Fruit fly (Drosophila melanogaster) whole organism, wandering third instar larva: ENCODE results near the gene Fur1.

Experiments used
- Abd-B ChIP-seq: fragments of >200 bp; optimal IDR thresholded peaks from 2 replicates; lab custom pipeline; 2017; ENCODE audit warnings: missing biosample characterization, missing genetic modification characterization
- Dfd ChIP-seq: fragments of >200 bp; optimal IDR thresholded peaks from 2 replicates; lab custom pipeline; 2017; ENCODE audit warnings: missing biosample characterization, missing genetic modification characterization
- Dif ChIP-seq: fragments of 200-275, 200-300 bp; sonication (Bioruptor generic); optimal IDR thresholded peaks from 2 replicates; lab custom pipeline; 2018; ENCODE audit warnings: missing biosample characterization, missing genetic modification characterization; ENCODE audit not compliant: partially characterized antibody
- Hr78 ChIP-seq: fragments of >200 bp; optimal IDR thresholded peaks from 2 replicates; lab custom pipeline; 2017; ENCODE audit warnings: missing biosample characterization, missing genetic modification characterization
- Hr83 ChIP-seq: fragments of 200-300 bp; sonication (Bioruptor generic); optimal IDR thresholded peaks from 2 replicates; lab custom pipeline; 2016; ENCODE audit warnings: missing biosample characterization, mild to moderate bottlenecking, missing genetic modification characterization, moderate library complexity; ENCODE audit not compliant: poor library complexity, severe bottlenecking
- Rel ChIP-seq, 2 experiments: fragments of 200-800 bp; sonication (Bioruptor generic) in 1 of 2; optimal IDR thresholded peaks; 2 replicates in 1 of 2; 3 replicates in 1 of 2; lab custom pipeline; 2016 to 2019; ENCODE audit warnings: mild to moderate bottlenecking in 2 of 2, missing biosample characterization in 2 of 2, missing genetic modification characterization in 2 of 2, moderate library complexity in 1 of 2
- Vsx2 ChIP-seq: fragments of 200-300, 225-300 bp; sonication (Bioruptor generic); optimal IDR thresholded peaks from 2 replicates; lab custom pipeline; 2018; ENCODE audit warnings: missing biosample characterization, missing genetic modification characterization; ENCODE audit not compliant: partially characterized antibody
- br ChIP-seq: fragments of 200-800 bp; sonication (Bioruptor generic); optimal IDR thresholded peaks from 2 replicates; lab custom pipeline; 2016; ENCODE audit warnings: missing biosample characterization, missing genetic modification characterization
- fru ChIP-seq: fragments of 200-800 bp; sonication (Bioruptor generic); optimal IDR thresholded peaks from 3 replicates; lab custom pipeline; 2016; ENCODE audit warnings: missing biosample characterization, mild to moderate bottlenecking, missing genetic modification characterization
- psq ChIP-seq: fragments of 200-800 bp; sonication (Bioruptor generic); optimal IDR thresholded peaks from 3 replicates; lab custom pipeline; 2017; ENCODE audit warnings: missing biosample characterization, mild to moderate bottlenecking, missing genetic modification characterization, moderate library complexity
- sage ChIP-seq: fragments of 200-800 bp; sonication (Bioruptor generic); optimal IDR thresholded peaks from 2 replicates; lab custom pipeline; 2016; ENCODE audit warnings: missing biosample characterization, mild to moderate bottlenecking, missing genetic modification characterization

DNA sequence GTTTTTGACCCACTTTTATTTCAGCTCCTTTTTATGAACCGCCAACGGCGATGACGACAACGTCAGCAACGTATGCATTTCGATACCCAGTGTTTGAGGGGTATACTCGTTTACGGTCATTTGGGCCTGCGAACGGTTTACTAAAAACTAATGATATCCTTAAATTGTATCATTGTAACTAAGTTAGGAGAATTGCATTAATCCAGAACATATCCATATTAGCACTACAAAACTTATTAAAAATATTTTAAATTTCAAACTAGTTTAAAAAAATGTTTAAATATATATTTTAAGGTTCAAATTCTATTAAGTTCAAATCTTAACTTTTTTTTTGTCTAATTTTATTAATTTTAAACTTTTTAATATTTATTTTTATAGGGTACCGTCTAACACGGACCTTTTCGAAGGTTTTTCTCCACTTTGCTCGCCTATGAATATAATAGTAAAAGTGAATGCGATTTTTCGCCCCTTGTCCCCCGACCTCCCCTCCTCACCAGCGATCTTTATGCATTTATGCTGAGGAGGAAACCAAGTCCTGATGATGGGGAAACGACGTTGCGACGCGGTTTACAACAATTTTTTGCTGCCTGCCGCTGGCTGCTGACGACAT lies 13.6 kb downstream of the Fur1 start:
- TF ChIP-seq Dfd (GFP tag; lab: Kevin White, UChicago) (no peak), sage (GFP tag; lab: Kevin White, UChicago) (no peak), Hr78 (GFP tag; lab: Kevin White, UChicago) (no peak), Dif (GFP tag; lab: Kevin White, UChicago) (no peak), Hr83 (no peak), psq (GFP tag; lab: Kevin White, UChicago) (no peak), Vsx2 (no peak), fru (GFP tag; lab: Kevin White, UChicago) (no peak), br (no peak), Abd-B (no peak), Rel (GFP tag; optimal IDR thresholded peaks at IDR 0.05; lab: Kevin White, UChicago) (no peak), Rel (tag; optimal IDR thresholded peaks at IDR 0.05; lab: Kevin White, UChicago) (no peak)
